Worm (Caenorhabditis elegans) whole organism, L4 larva: ENCODE data around the gene C27A7.8.

Experiments
- F49E8.2 ChIP-seq: sonication (generic microtip); optimal IDR thresholded peaks from 2 replicates; lab custom pipeline; 2016; ENCODE audit warnings: missing compliant biosample characterization, mild to moderate bottlenecking, missing genetic modification characterization, borderline replicate concordance
- T26A8.4 ChIP-seq: fragments of 200-800 bp; sonication (Bioruptor generic); IDR thresholded peaks from 2 replicates; pipeline ENCODE4 v1.3.6; 2022; ENCODE audit warnings: missing genetic modification characterization, missing compliant biosample characterization
- ama-1 ChIP-seq: fragments of 150-350 bp; optimal IDR thresholded peaks from 2 replicates; lab custom pipeline; 2014; ENCODE audit warnings: inconsistent platforms, mixed read lengths
- arid-1 ChIP-seq: fragments of 200-800 bp; sonication (Bioruptor generic); conservative IDR thresholded peaks from 2 replicates; pipeline ENCODE4 v1.3.6; 2022; ENCODE audit warnings: missing genetic modification reagents, missing genetic modification characterization, missing compliant biosample characterization
- ceh-28 ChIP-seq: fragments of 150-350 bp; optimal IDR thresholded peaks from 2 replicates; lab custom pipeline; 2014; ENCODE audit warnings: missing biosample characterization, missing genetic modification reagents, missing genetic modification characterization
- ceh-32 ChIP-seq: sonication (generic microtip); optimal IDR thresholded peaks from 2 replicates; lab custom pipeline; 2016; ENCODE audit warnings: mild to moderate bottlenecking, missing genetic modification characterization, missing compliant biosample characterization; ENCODE audit not compliant: poor library complexity
- cey-2 ChIP-seq: sonication (generic microtip); optimal IDR thresholded peaks from 3 replicates; lab custom pipeline; 2017; ENCODE audit warnings: missing genetic modification characterization, mild to moderate bottlenecking, missing compliant biosample characterization, antibody characterized with exemption, borderline replicate concordance; ENCODE audit not compliant: insufficient read depth
- dmd-9 ChIP-seq: fragments of 200-800 bp; sonication (Bioruptor generic); IDR thresholded peaks from 2 replicates; pipeline ENCODE4 v1.3.6; 2022; ENCODE audit warnings: missing genetic modification reagents, missing genetic modification characterization, missing compliant biosample characterization
- egl-27 ChIP-seq: sonication (generic microtip); optimal IDR thresholded peaks from 3 replicates; lab custom pipeline; 2017; ENCODE audit warnings: missing biosample characterization, missing genetic modification reagents, missing genetic modification characterization
- egl-43 ChIP-seq: fragments of 200-800 bp; sonication (Bioruptor generic); IDR thresholded peaks from 2 replicates; pipeline ENCODE4 v1.3.6; 2022; ENCODE audit warnings: missing genetic modification reagents, missing genetic modification characterization, missing compliant biosample characterization
- gei-8 ChIP-seq: fragments of 200-800 bp; sonication (Bioruptor generic); optimal IDR thresholded peaks from 2 replicates; lab custom pipeline; 2018; ENCODE audit warnings: mild to moderate bottlenecking, missing genetic modification characterization, missing compliant biosample characterization
- hlh-11 ChIP-seq: fragments of 200-800 bp; sonication (Bioruptor generic); optimal IDR thresholded peaks from 2 replicates; lab custom pipeline; 2018; ENCODE audit warnings: mild to moderate bottlenecking, missing genetic modification characterization, missing compliant biosample characterization
- hmg-1.1 ChIP-seq: fragments of 200-800 bp; sonication (Bioruptor generic); IDR thresholded peaks from 2 replicates; pipeline ENCODE4 v1.3.6; 2022; ENCODE audit warnings: missing genetic modification reagents, missing genetic modification characterization, missing compliant biosample characterization
- lim-7 ChIP-seq: fragments of 200-800 bp; sonication (Bioruptor generic); IDR thresholded peaks from 2 replicates; pipeline ENCODE4 v1.3.6; 2022; ENCODE audit warnings: missing genetic modification characterization, missing compliant biosample characterization
- lin-1 ChIP-seq: fragments of 200-800 bp; sonication (Bioruptor generic); IDR thresholded peaks from 2 replicates; pipeline ENCODE4 v1.3.6; 2022; ENCODE audit warnings: missing genetic modification reagents, missing genetic modification characterization, missing compliant biosample characterization
- lin-13 ChIP-seq: fragments of 150-350 bp; optimal IDR thresholded peaks from 2 replicates; lab custom pipeline; 2014; ENCODE audit warnings: missing biosample characterization, missing genetic modification reagents, missing genetic modification characterization
- lin-15B ChIP-seq: fragments of 150-350 bp; sonication (generic microtip); optimal IDR thresholded peaks from 3 replicates; lab custom pipeline; 2014; ENCODE audit warnings: missing biosample characterization, missing genetic modification characterization
- lin-29 ChIP-seq: fragments of 200-800 bp; sonication (Bioruptor generic); IDR thresholded peaks from 2 replicates; pipeline ENCODE4 v1.3.6; 2022; ENCODE audit warnings: missing genetic modification reagents, missing genetic modification characterization, missing compliant biosample characterization
- lin-38 ChIP-seq: fragments of 200-800 bp; sonication (Bioruptor generic); IDR thresholded peaks from 2 replicates; pipeline ENCODE4 v1.3.6; 2022; ENCODE audit warnings: missing genetic modification reagents, missing genetic modification characterization, missing compliant biosample characterization
- lin-39 ChIP-seq: fragments of 150-350 bp; optimal IDR thresholded peaks from 2 replicates; lab custom pipeline; 2014; ENCODE audit warnings: missing biosample characterization, missing genetic modification reagents, missing genetic modification characterization
- lir-3 ChIP-seq: sonication (generic microtip); optimal IDR thresholded peaks from 2 replicates; lab custom pipeline; 2016; ENCODE audit warnings: mild to moderate bottlenecking, missing genetic modification characterization, missing compliant biosample characterization
- lsy-2 ChIP-seq, 2 experiments: fragments of 150-350 bp in 1 of 2; sonication (generic microtip) in 1 of 2; optimal IDR thresholded peaks; 2 replicates each; lab custom pipeline; 2014 to 2017; ENCODE audit warnings: missing biosample characterization in 2 of 2, missing genetic modification characterization in 2 of 2
- mdl-1 ChIP-seq, 2 experiments: fragments of 150-350 bp in 1 of 2; sonication (generic microtip) in 1 of 2; optimal IDR thresholded peaks; 2 replicates each; lab custom pipeline; 2014 to 2017; ENCODE audit warnings: missing biosample characterization in 2 of 2, missing genetic modification characterization in 2 of 2
- mdt-29 ChIP-seq: fragments of 200-800 bp; sonication (Bioruptor generic); IDR thresholded peaks from 2 replicates; pipeline ENCODE4 v1.3.6; 2022; ENCODE audit warnings: missing genetic modification reagents, missing genetic modification characterization, missing compliant biosample characterization
- nhr-10 ChIP-seq: fragments of 150-350 bp; optimal IDR thresholded peaks from 2 replicates; lab custom pipeline; 2014; ENCODE audit warnings: missing biosample characterization, missing genetic modification characterization
- nhr-25 ChIP-seq: sonication (generic microtip); optimal IDR thresholded peaks from 2 replicates; lab custom pipeline; 2017; ENCODE audit warnings: missing genetic modification characterization, mild to moderate bottlenecking, missing compliant biosample characterization, antibody characterized with exemption, moderate library complexity, borderline replicate concordance; ENCODE audit not compliant: insufficient read depth
- nhr-28 ChIP-seq: fragments of 150-350 bp; optimal IDR thresholded peaks from 2 replicates; lab custom pipeline; 2014; ENCODE audit warnings: missing biosample characterization, missing genetic modification characterization
- nhr-41 ChIP-seq: fragments of 200-800 bp; sonication (Bioruptor generic); IDR thresholded peaks from 2 replicates; pipeline ENCODE4 v1.3.6; 2022; ENCODE audit warnings: missing genetic modification reagents, missing genetic modification characterization, missing compliant biosample characterization
- nhr-6 ChIP-seq: fragments of 150-350 bp; optimal IDR thresholded peaks from 2 replicates; lab custom pipeline; 2014; ENCODE audit warnings: missing biosample characterization, missing genetic modification characterization
- saeg-2 ChIP-seq: fragments of 200-800 bp; sonication (Bioruptor generic); IDR thresholded peaks from 2 replicates; pipeline ENCODE4 v1.3.6; 2022; ENCODE audit warnings: missing genetic modification reagents, missing genetic modification characterization, missing compliant biosample characterization
- sdz-12 ChIP-seq: fragments of 200-800 bp; sonication (Bioruptor generic); optimal IDR thresholded peaks from 2 replicates; lab custom pipeline; 2018; ENCODE audit warnings: mild to moderate bottlenecking, missing genetic modification characterization, missing compliant biosample characterization
- set-16 ChIP-seq: fragments of 200-800 bp; sonication (Bioruptor generic); IDR thresholded peaks from 2 replicates; pipeline ENCODE4 v1.3.6; 2022; ENCODE audit warnings: missing genetic modification reagents, missing genetic modification characterization, missing compliant biosample characterization
- unc-62 ChIP-seq, 3 experiments: fragments of 150-350 bp in 1 of 3; sonication (generic microtip); optimal IDR thresholded peaks in 2 of 3; peaks in 1 of 3; 1 replicate in 1 of 3; 2 replicates in 2 of 3; lab custom pipeline; 2014 to 2017; ENCODE audit warnings: missing biosample characterization in 3 of 3, missing genetic modification characterization in 3 of 3, missing genetic modification reagents in 3 of 3, missing genotype in 1 of 3
- zag-1 ChIP-seq: fragments of 150-350 bp; optimal IDR thresholded peaks from 2 replicates; lab custom pipeline; 2014; ENCODE audit warnings: missing biosample characterization, missing genetic modification characterization
- zfp-2 ChIP-seq: sonication (generic microtip); optimal IDR thresholded peaks from 2 replicates; lab custom pipeline; 2016; ENCODE audit warnings: mild to moderate bottlenecking, missing genetic modification characterization, missing compliant biosample characterization
- zip-11 ChIP-seq: fragments of 200-800 bp; sonication (Bioruptor generic); IDR thresholded peaks from 2 replicates; pipeline ENCODE4 v1.3.6; 2022; ENCODE audit warnings: missing genetic modification characterization, missing compliant biosample characterization
- ztf-11 ChIP-seq: fragments of 150-350 bp; optimal IDR thresholded peaks from 2 replicates; lab custom pipeline; 2014; ENCODE audit warnings: missing biosample characterization, missing genetic modification characterization

C27A7.8 gene

DNA sequence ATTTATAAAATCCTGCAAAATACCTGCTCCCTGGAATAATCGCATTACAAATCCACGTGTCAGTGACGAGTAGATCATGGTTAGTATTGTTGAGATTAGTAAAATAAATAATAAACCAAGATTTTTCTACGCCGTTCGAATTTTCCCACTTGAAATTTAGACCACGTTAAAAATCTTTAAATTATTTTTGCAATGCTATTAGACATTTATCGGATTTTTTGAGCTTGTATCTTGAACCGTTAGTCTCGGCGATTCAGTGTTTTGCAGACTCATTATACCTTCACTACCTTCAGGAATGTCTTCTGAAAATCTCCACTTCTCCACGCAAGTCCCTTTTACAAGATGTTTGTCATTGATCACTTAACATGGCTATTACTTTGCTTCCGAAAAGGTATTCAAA, 9.3 kb downstream of the C27A7.8 start, which contains the start of gene C27A7.5 (continued):
- no peak for TF ChIP-seq lsy-2 (tag; optimal IDR thresholded peaks at IDR 0.05; lab: Kevin White, UChicago)
- no peak for TF ChIP-seq F49E8.2 (tag; lab: Kevin White, UChicago)
- no peak for TF ChIP-seq gei-8
- TF ChIP-seq, all 104 proteins: peak for 0

DNA sequence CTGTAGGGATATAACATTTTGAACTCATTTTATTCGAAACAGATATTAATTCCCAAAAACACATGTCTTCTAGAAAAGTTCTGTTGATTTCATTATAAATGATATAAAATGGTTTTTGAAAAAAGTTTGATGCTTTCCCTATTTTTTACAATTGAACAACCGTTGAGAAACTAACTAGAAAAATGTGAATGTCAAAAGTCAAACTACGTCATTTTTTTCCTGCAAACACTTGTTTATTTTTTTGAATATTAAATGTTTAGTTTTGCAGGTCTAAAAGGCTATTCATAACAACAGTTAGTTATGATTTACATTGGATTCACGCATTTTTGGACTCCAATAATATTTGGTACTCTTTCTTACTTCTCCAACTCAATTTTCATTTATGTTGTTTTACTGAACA, 9.9 kb downstream of the C27A7.8 start, which contains the start of gene srj-4:
srj-4 (plus strand) TSS at position 301 of the 400 bp plus-strand sequence.
- TF ChIP-seq ceh-32 (tag; lab: Kevin White, UChicago) (no peak), zfp-2 (tag; lab: Kevin White, UChicago) (no peak), lim-7 (GFP tag; lab: Robert Waterston, UW) (no peak), arid-1 (no peak), zag-1 (tag; lab: Kevin White, UChicago) (no peak), nhr-41 (GFP tag; lab: Robert Waterston, UW) (no peak), lin-1 (GFP tag; lab: Robert Waterston, UW) (no peak), lin-39 (no peak), saeg-2 (GFP tag; lab: Robert Waterston, UW) (no peak)

DNA sequence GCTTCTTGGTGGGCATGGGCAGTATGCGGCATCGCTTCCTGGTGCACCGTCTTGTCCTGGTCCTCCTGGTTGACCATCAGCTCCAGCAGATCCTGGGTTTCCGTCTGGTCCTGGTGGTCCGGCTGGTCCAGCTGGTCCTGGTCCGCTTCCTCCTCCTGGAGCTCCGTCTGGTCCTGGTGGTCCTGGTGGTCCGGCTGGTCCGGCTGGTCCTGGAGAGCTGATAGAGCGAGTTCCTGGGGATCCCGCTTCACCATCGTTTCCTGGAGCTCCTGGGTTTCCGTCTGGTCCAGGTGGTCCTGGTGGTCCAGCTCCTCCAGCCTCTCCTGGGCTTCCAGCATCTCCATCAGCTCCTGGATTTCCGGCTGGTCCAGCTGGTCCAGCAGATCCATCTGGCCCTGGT, 14.1 kb downstream of the C27A7.8 start:
- TF ChIP-seq set-16 (GFP tag; lab: Robert Waterston, UW) (peak; percentile 97), lir-3 (tag; lab: Kevin White, UChicago) (no peak)

DNA sequence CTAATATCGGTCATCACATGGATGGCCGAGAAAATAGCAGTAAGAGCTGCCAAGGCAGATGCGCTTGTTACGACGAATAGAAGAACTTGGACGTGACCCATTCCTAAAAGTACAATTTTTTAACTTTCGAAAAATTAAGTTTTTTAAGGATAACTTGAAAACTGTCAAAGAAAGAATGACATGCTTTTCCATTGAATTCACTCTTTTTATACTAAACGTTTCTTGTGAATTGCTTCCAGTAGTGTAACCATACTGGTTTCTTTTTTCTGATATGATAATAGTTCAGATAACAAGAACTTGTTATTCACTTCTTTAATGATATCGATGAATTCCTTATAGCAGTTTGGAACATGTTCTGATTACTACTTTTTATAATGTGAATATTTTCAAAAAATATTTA, 14.7 kb downstream of the C27A7.8 start, which contains the start of gene col-37:
col-37 (minus strand) TSS at position 101 of the 400 bp plus-strand sequence.
- TF ChIP-seq mdl-1 (tag; optimal IDR thresholded peaks at IDR 0.05; lab: Kevin White, UChicago): peak in 1 of 2 experiments; percentile 16
- TF ChIP-seq lin-15B (tag; lab: Kevin White, UChicago): no peak
- TF ChIP-seq cey-2 (tag; lab: Kevin White, UChicago): no peak
- TF ChIP-seq, all 104 proteins: peak for 1

DNA sequence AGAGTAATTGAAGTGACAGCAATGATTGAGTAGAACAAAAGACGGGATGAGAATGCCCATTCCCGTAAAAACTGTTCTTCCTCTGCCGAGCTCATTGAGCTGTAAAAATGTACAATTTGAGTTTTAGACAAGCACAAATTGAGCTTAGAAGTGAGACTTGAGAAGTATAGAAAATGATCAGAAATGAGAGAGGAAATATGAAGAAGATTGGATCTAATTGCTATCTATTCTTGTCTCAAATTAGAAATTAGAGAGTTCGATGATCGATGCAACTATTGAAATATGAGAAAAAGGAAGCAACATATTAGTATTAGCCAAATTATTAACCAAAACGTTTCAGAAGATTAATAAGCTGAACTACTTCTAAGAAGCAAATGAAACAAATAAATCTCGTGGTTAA, 17.2 kb downstream of the C27A7.8 start, which contains the start of gene ZK863.1:
ZK863.1 (minus strand) TSS at position 101 of the 400 bp plus-strand sequence.
- TF ChIP-seq nhr-28 (tag; lab: Kevin White, UChicago): no peak
- TF ChIP-seq saeg-2 (GFP tag; lab: Robert Waterston, UW): no peak
- TF ChIP-seq T26A8.4 (GFP tag; lab: Robert Waterston, UW): no peak
- no peak for TF ChIP-seq lsy-2 (tag; optimal IDR thresholded peaks at IDR 0.05; lab: Kevin White, UChicago)
- no peak for TF ChIP-seq mdt-29 (GFP tag; lab: Robert Waterston, UW)
- no peak for TF ChIP-seq lin-13 (GFP tag; lab: Kevin White, UChicago)
- no peak for TF ChIP-seq F49E8.2 (tag; lab: Kevin White, UChicago)
- TF ChIP-seq egl-43 (GFP tag; lab: Robert Waterston, UW): no peak
- no peak for TF ChIP-seq lin-38 (GFP tag; lab: Robert Waterston, UW)
- no peak for TF ChIP-seq hmg-1.1 (GFP tag; lab: Robert Waterston, UW)

DNA sequence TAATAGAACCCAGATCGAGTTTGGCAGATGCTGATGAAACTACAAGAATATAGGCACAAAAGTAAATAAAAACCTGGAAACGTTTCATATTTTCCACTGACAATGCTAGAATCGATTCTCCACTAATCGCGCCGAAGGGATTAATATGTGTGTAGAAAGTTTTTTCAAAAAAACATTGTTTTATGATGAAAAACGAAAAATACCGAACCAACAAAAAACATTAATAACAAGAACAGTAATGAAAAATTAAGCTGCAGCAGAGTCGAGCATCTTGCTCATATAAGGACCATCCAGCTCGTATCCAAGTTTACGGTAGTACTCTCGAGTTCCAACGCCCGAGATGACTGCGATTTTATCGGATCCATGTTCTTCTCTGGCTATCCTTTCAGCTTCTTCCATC, 26.4 kb downstream of the C27A7.8 start, which contains the start of gene clec-224:
clec-224 (minus strand) TSS at position 101 of the 400 bp plus-strand sequence.
- no peak for TF ChIP-seq zag-1 (tag; lab: Kevin White, UChicago)
- TF ChIP-seq unc-62 (GFP tag; optimal IDR thresholded peaks at IDR 0.05 in 1 of 2; lab: Kevin White, UChicago): peak in 1 of 2 experiments; percentile 47
- no peak for TF ChIP-seq unc-62 (tag; optimal IDR thresholded peaks at IDR 0.05; lab: Kevin White, UChicago)
- TF ChIP-seq, all 104 proteins: peak for 1

DNA sequence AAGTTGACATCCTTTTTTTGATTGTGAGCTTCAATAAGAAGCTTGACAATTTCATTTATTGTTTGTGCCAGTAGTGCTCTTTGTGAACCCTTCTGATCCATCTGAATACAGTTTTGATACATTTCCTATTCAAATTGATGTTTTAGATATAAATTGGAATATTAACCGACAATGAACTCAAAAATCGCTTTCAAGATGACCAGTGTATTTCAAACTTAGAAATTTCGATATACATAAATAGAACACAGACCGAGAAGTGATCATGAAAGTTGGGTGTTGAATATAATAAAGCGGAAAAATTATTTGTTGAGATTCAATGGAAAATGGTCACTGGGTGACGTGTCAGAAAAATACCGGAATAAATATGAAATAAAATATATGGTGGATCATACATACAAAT, 28.4 kb downstream of the C27A7.8 start, which contains the start of gene elpc-3:
elpc-3 (minus strand) TSS at position 101 of the 400 bp plus-strand sequence.
- TF ChIP-seq nhr-28 (tag; lab: Kevin White, UChicago) (no peak), ceh-28 (no peak), egl-27 (tag; lab: Kevin White, UChicago) (no peak), mdl-1 (tag; optimal IDR thresholded peaks at IDR 0.05; lab: Kevin White, UChicago) (no peak), nhr-6 (tag; lab: Kevin White, UChicago) (no peak), lin-29 (no peak), ama-1 (lab: Kevin White, UChicago) (no peak), dmd-9 (GFP tag; lab: Robert Waterston, UW) (no peak), hlh-11 (tag; lab: Kevin White, UChicago) (no peak), egl-43 (GFP tag; lab: Robert Waterston, UW) (no peak), ceh-32 (tag; lab: Kevin White, UChicago) (no peak), nhr-10 (tag; lab: Kevin White, UChicago) (no peak), ztf-11 (no peak), sdz-12 (GFP tag; lab: Kevin White, UChicago) (no peak), hmg-1.1 (GFP tag; lab: Robert Waterston, UW) (no peak), nhr-25 (tag; lab: Kevin White, UChicago) (no peak), zip-11 (GFP tag; lab: Robert Waterston, UW) (no peak)
